ENCODE assay signal across 6 worm cellular contexts in genomic region chrX:324021-324420, ce11.
TF ChIP-seq lines count a peak whose summit lies in the region.

No protein-coding gene starts in this region.

TF ChIP-seq in whole organism, L1 larva, 84 proteins besides CTCF, POLR2A, EP300 and RAD21 (continued from another document and continues in another):
- TF ChIP-seq nhr-71 (tag; optimal IDR thresholded peaks at IDR 0.05; lab: Kevin White, UChicago), result peak; percentile 82
- no peak for TF ChIP-seq nhr-85 (tag; lab: Kevin White, UChicago)
- TF ChIP-seq efl-1 (optimal IDR thresholded peaks at IDR 0.05; lab: Kevin White, UChicago), result peak; percentile 32 to 54
- TF ChIP-seq efl-1 (GFP tag; optimal IDR thresholded peaks at IDR 0.05 in 1 of 2; lab: Kevin White, UChicago), result no peak
- TF ChIP-seq ceh-82 (tag; optimal IDR thresholded peaks at IDR 0.05; lab: Kevin White, UChicago), result peak in 2 of 3 experiments; percentile 29 to 73
- TF ChIP-seq tbx-2 (tag; optimal IDR thresholded peaks at IDR 0.05; lab: Kevin White, UChicago), result peak; percentile 44
- TF ChIP-seq C04F5.9 (tag; optimal IDR thresholded peaks at IDR 0.05; lab: Kevin White, UChicago), result no peak
- TF ChIP-seq zag-1 (tag; optimal IDR thresholded peaks at IDR 0.05; lab: Kevin White, UChicago), result no peak
- TF ChIP-seq rnt-1 (tag; optimal IDR thresholded peaks at IDR 0.05; lab: Kevin White, UChicago), result peak; percentile 62
- TF ChIP-seq mab-9 (GFP tag; IDR thresholded peaks at IDR 0.05; lab: Robert Waterston, UW), result no peak
- TF ChIP-seq ets-5 (GFP tag; IDR thresholded peaks at IDR 0.05; lab: Robert Waterston, UW), result no peak
- no peak for TF ChIP-seq ces-1 (GFP tag; optimal IDR thresholded peaks at IDR 0.05; lab: Kevin White, UChicago)
- TF ChIP-seq jun-1 (tag; optimal IDR thresholded peaks at IDR 0.05; lab: Kevin White, UChicago), result peak; percentile 46
- TF ChIP-seq grh-1 (GFP tag; IDR thresholded peaks at IDR 0.05; lab: Robert Waterston, UW), result no peak
- TF ChIP-seq fkh-4 (tag; optimal IDR thresholded peaks at IDR 0.05; lab: Kevin White, UChicago; ENCODE audit: borderline replicate concordance), result no peak
- peak; percentile 17 for TF ChIP-seq snpc-4 (tag; optimal IDR thresholded peaks at IDR 0.05; lab: Kevin White, UChicago)
- TF ChIP-seq ceh-8 (GFP tag; optimal IDR thresholded peaks at IDR 0.05; lab: Kevin White, UChicago), result peak; percentile 40
- TF ChIP-seq sptf-1 (tag; optimal IDR thresholded peaks at IDR 0.05; lab: Kevin White, UChicago), result no peak
- TF ChIP-seq lin-35 (GFP tag; optimal IDR thresholded peaks at IDR 0.05; lab: Kevin White, UChicago), result peak; percentile 24 to 27
- TF ChIP-seq efl-3 (GFP tag; optimal IDR thresholded peaks at IDR 0.05; lab: Kevin White, UChicago), result no peak
- no peak for TF ChIP-seq sox-4 (tag; optimal IDR thresholded peaks at IDR 0.05; lab: Kevin White, UChicago)
- TF ChIP-seq nhr-20 (tag; optimal IDR thresholded peaks at IDR 0.05; lab: Kevin White, UChicago), result peak; percentile 22

TF ChIP-seq in whole organism, L2 larva, 48 proteins besides CTCF, POLR2A, EP300 and RAD21 (continued from another document and continues in another):
- TF ChIP-seq crh-2 (tag; optimal IDR thresholded peaks at IDR 0.05; lab: Kevin White, UChicago), result peak; percentile 87
- peak; percentile 84 to 96 for TF ChIP-seq mdl-1 (tag; optimal IDR thresholded peaks at IDR 0.05; lab: Kevin White, UChicago)
- peak; percentile 20 for TF ChIP-seq nhr-21 (tag; optimal IDR thresholded peaks at IDR 0.05; lab: Kevin White, UChicago)
- TF ChIP-seq blmp-1 (tag; optimal IDR thresholded peaks at IDR 0.05; lab: Kevin White, UChicago; ENCODE audit: insufficient read depth), result no peak
- peak; percentile 77 for TF ChIP-seq nhr-129 (tag; optimal IDR thresholded peaks at IDR 0.05; lab: Kevin White, UChicago)
- peak; percentile 72 for TF ChIP-seq lin-11 (tag; optimal IDR thresholded peaks at IDR 0.05; lab: Kevin White, UChicago)
- no peak for TF ChIP-seq elt-3 (tag; optimal IDR thresholded peaks at IDR 0.05; lab: Kevin White, UChicago)
- TF ChIP-seq nhr-11 (tag; optimal IDR thresholded peaks at IDR 0.05; lab: Kevin White, UChicago), result no peak
- no peak for TF ChIP-seq nhr-12 (tag; optimal IDR thresholded peaks at IDR 0.05; lab: Kevin White, UChicago)
- TF ChIP-seq lsy-2 (tag; optimal IDR thresholded peaks at IDR 0.05; lab: Kevin White, UChicago), result peak in 1 of 2 experiments; percentile 67
- no peak for TF ChIP-seq sma-3 (GFP tag; optimal IDR thresholded peaks at IDR 0.05; lab: Kevin White, UChicago)
- TF ChIP-seq ama-1 (optimal IDR thresholded peaks at IDR 0.05; lab: Kevin White, UChicago), result peak; percentile 7
- TF ChIP-seq nhr-6 (tag; optimal IDR thresholded peaks at IDR 0.05; lab: Kevin White, UChicago), result no peak
- TF ChIP-seq unc-62 (GFP tag; optimal IDR thresholded peaks at IDR 0.05; lab: Kevin White, UChicago), result no peak
- no peak for TF ChIP-seq nhr-77 (tag; optimal IDR thresholded peaks at IDR 0.05; lab: Kevin White, UChicago)
- TF ChIP-seq nhr-10 (tag; optimal IDR thresholded peaks at IDR 0.05; lab: Kevin White, UChicago), result no peak
- no peak for TF ChIP-seq ceh-16 (tag; optimal IDR thresholded peaks at IDR 0.05; lab: Kevin White, UChicago)
- peak; percentile 12 for TF ChIP-seq sem-4 (tag; optimal IDR thresholded peaks at IDR 0.05; lab: Kevin White, UChicago)
- TF ChIP-seq lin-39 (tag; optimal IDR thresholded peaks at IDR 0.05; lab: Kevin White, UChicago), result no peak
- TF ChIP-seq ztf-1 (GFP tag; conservative IDR thresholded peaks at IDR 0.05; lab: Robert Waterston, UW), result no peak
- TF ChIP-seq unc-39 (tag; optimal IDR thresholded peaks at IDR 0.05; lab: Kevin White, UChicago), result no peak
- no peak for TF ChIP-seq snpc-4 (tag; optimal IDR thresholded peaks at IDR 0.05; lab: Kevin White, UChicago)
- no peak for TF ChIP-seq dmd-4 (tag; optimal IDR thresholded peaks at IDR 0.05; lab: Kevin White, UChicago)

TF ChIP-seq in whole organism, L3 larva, 47 proteins besides CTCF, POLR2A, EP300 and RAD21 (continued from another document):
- TF ChIP-seq egl-5 (tag; optimal IDR thresholded peaks at IDR 0.05; lab: Kevin White, UChicago) (peak; percentile 66), egl-27 (tag; optimal IDR thresholded peaks at IDR 0.05; lab: Kevin White, UChicago) (no peak), daf-12 (tag; optimal IDR thresholded peaks at IDR 0.05; lab: Kevin White, UChicago) (no peak), pqm-1 (tag; optimal IDR thresholded peaks at IDR 0.05; lab: Kevin White, UChicago) (no peak), nhr-11 (tag; optimal IDR thresholded peaks at IDR 0.05; lab: Kevin White, UChicago) (peak; percentile 21), lin-15B (tag; optimal IDR thresholded peaks at IDR 0.05; lab: Kevin White, UChicago) (peak; percentile 71), tbx-2 (tag; optimal IDR thresholded peaks at IDR 0.05; lab: Kevin White, UChicago) (no peak), elt-2 (tag; optimal IDR thresholded peaks at IDR 0.05; lab: Kevin White, UChicago) (peak; percentile 47), mdl-1 (tag; optimal IDR thresholded peaks at IDR 0.05; lab: Kevin White, UChicago) (peak; percentile 85), ZK546.5 (tag; optimal IDR thresholded peaks at IDR 0.05; lab: Kevin White, UChicago) (no peak), nfya-1 (tag; optimal IDR thresholded peaks at IDR 0.05; lab: Kevin White, UChicago; ENCODE audit: insufficient read depth) (peak; percentile 81)

TF ChIP-seq in whole organism, L4 larva, 104 proteins besides CTCF, POLR2A, EP300 and RAD21 (continued from another document and continues in another):
- TF ChIP-seq nhr-10 (tag; optimal IDR thresholded peaks at IDR 0.05; lab: Kevin White, UChicago) (no peak), Y48G9A.11 (GFP tag; IDR thresholded peaks at IDR 0.05; lab: Robert Waterston, UW) (no peak), mdt-29 (GFP tag; IDR thresholded peaks at IDR 0.05; lab: Robert Waterston, UW) (no peak), dmd-8 (GFP tag; IDR thresholded peaks at IDR 0.05; lab: Robert Waterston, UW) (no peak), nhr-41 (GFP tag; IDR thresholded peaks at IDR 0.05; lab: Robert Waterston, UW) (no peak), unc-130 (GFP tag; optimal IDR thresholded peaks at IDR 0.05; lab: Kevin White, UChicago) (no peak), daf-12 (tag; optimal IDR thresholded peaks at IDR 0.05; lab: Kevin White, UChicago) (no peak), T26A8.4 (GFP tag; IDR thresholded peaks at IDR 0.05; lab: Robert Waterston, UW) (no peak), aha-1 (tag; lab: Kevin White, UChicago) (peak; percentile 84), lin-38 (GFP tag; IDR thresholded peaks at IDR 0.05; lab: Robert Waterston, UW) (peak; percentile 39; the same call in 1 of the 2 replicates), nhr-237 (tag; optimal IDR thresholded peaks at IDR 0.05; lab: Kevin White, UChicago) (no peak), pqm-1 (tag; optimal IDR thresholded peaks at IDR 0.05; lab: Kevin White, UChicago) (no peak), skn-1 (tag; optimal IDR thresholded peaks at IDR 0.05; lab: Kevin White, UChicago) (no peak), rbr-2 (tag; optimal IDR thresholded peaks at IDR 0.05; lab: Kevin White, UChicago) (peak; percentile 61), mdl-1 (tag; optimal IDR thresholded peaks at IDR 0.05; lab: Kevin White, UChicago) (peak; percentile 90 to 97), ama-1 (optimal IDR thresholded peaks at IDR 0.05; lab: Kevin White, UChicago) (no peak), snpc-4 (tag; optimal IDR thresholded peaks at IDR 0.05; lab: Kevin White, UChicago) (no peak), nhr-102 (tag; optimal IDR thresholded peaks at IDR 0.05; lab: Kevin White, UChicago) (no peak), ztf-11 (tag; optimal IDR thresholded peaks at IDR 0.05; lab: Kevin White, UChicago) (no peak), hlh-30 (tag; optimal IDR thresholded peaks at IDR 0.05; lab: Kevin White, UChicago; ENCODE audit: insufficient read depth) (peak; percentile 95), unc-62 (GFP tag; optimal IDR thresholded peaks at IDR 0.05 in 1 of 2; lab: Kevin White, UChicago) (no peak), unc-62 (tag; optimal IDR thresholded peaks at IDR 0.05; lab: Kevin White, UChicago) (no peak), Y5F2A.4 (GFP tag; optimal IDR thresholded peaks at IDR 0.05; lab: Kevin White, UChicago) (no peak), set-16 (GFP tag; IDR thresholded peaks at IDR 0.05; lab: Robert Waterston, UW) (peak; percentile 33; the same call in 1 of the 2 replicates), unc-39 (tag; optimal IDR thresholded peaks at IDR 0.05; lab: Kevin White, UChicago) (no peak), daf-8 (GFP tag; IDR thresholded peaks at IDR 0.05; lab: Robert Waterston, UW) (no peak), ceh-28 (tag; optimal IDR thresholded peaks at IDR 0.05; lab: Kevin White, UChicago) (no peak), hif-1 (tag; optimal IDR thresholded peaks at IDR 0.05; lab: Kevin White, UChicago) (peak in 1 of 2 experiments; percentile 75), lin-29 (GFP tag; IDR thresholded peaks at IDR 0.05; lab: Robert Waterston, UW) (no peak)

TF ChIP-seq in whole organism, late embryonic, 69 proteins besides CTCF, POLR2A, EP300 and RAD21 (continued from another document):
- TF ChIP-seq ets-4 (tag; optimal IDR thresholded peaks at IDR 0.05; lab: Kevin White, UChicago) (no peak), gmeb-2 (tag; optimal IDR thresholded peaks at IDR 0.05; lab: Kevin White, UChicago) (no peak), pha-2 (tag; optimal IDR thresholded peaks at IDR 0.05; lab: Kevin White, UChicago) (no peak), ceh-45 (GFP tag; IDR thresholded peaks at IDR 0.05; lab: Robert Waterston, UW) (no peak), ttx-3 (tag; optimal IDR thresholded peaks at IDR 0.05; lab: Kevin White, UChicago) (no peak), npax-4 (tag; optimal IDR thresholded peaks at IDR 0.05; lab: Kevin White, UChicago) (no peak), ceh-9 (tag; optimal IDR thresholded peaks at IDR 0.05; lab: Kevin White, UChicago) (no peak), lim-6 (tag; optimal IDR thresholded peaks at IDR 0.05; lab: Kevin White, UChicago) (no peak), hlh-15 (tag; optimal IDR thresholded peaks at IDR 0.05; lab: Kevin White, UChicago) (no peak), nfya-1 (tag; optimal IDR thresholded peaks at IDR 0.05; lab: Kevin White, UChicago) (peak; percentile 50), ceh-31 (tag; optimal IDR thresholded peaks at IDR 0.05; lab: Kevin White, UChicago) (peak; percentile 45), unc-3 (GFP tag; conservative IDR thresholded peaks at IDR 0.05; lab: Robert Waterston, UW) (no peak), unc-3 (tag; optimal IDR thresholded peaks at IDR 0.05; lab: Kevin White, UChicago) (no peak), pag-3 (tag; optimal IDR thresholded peaks at IDR 0.05; lab: Kevin White, UChicago; ENCODE audit: borderline replicate concordance) (no peak), C38D4.7 (GFP tag; optimal IDR thresholded peaks at IDR 0.05; lab: Kevin White, UChicago) (no peak), fkh-6 (tag; optimal IDR thresholded peaks at IDR 0.05; lab: Kevin White, UChicago) (no peak), mec-3 (tag; optimal IDR thresholded peaks at IDR 0.05; lab: Kevin White, UChicago; ENCODE audit: borderline replicate concordance) (no peak), dmd-4 (tag; optimal IDR thresholded peaks at IDR 0.05; lab: Kevin White, UChicago; ENCODE audit: borderline replicate concordance) (no peak), tbx-2 (tag; optimal IDR thresholded peaks at IDR 0.05; lab: Kevin White, UChicago) (peak; percentile 18), ceh-18 (tag; optimal IDR thresholded peaks at IDR 0.05; lab: Kevin White, UChicago) (peak; percentile 45), ceh-30 (tag; optimal IDR thresholded peaks at IDR 0.05; lab: Kevin White, UChicago) (no peak), madf-2 (tag; optimal IDR thresholded peaks at IDR 0.05; lab: Kevin White, UChicago) (no peak), ceh-19 (GFP tag; optimal IDR thresholded peaks at IDR 0.05; lab: Kevin White, UChicago) (no peak), K02D7.2 (tag; optimal IDR thresholded peaks at IDR 0.05; lab: Kevin White, UChicago) (no peak), che-1 (tag; optimal IDR thresholded peaks at IDR 0.05; lab: Kevin White, UChicago) (no peak), pqm-1 (tag; optimal IDR thresholded peaks at IDR 0.05; lab: Kevin White, UChicago) (no peak), sox-2 (GFP tag; IDR thresholded peaks at IDR 0.05; lab: Robert Waterston, UW) (no peak), hlh-13 (GFP tag; optimal IDR thresholded peaks at IDR 0.05; lab: Kevin White, UChicago) (no peak), ceh-24 (tag; optimal IDR thresholded peaks at IDR 0.05; lab: Kevin White, UChicago) (no peak), odd-2 (tag; optimal IDR thresholded peaks at IDR 0.05; lab: Kevin White, UChicago) (no peak), syd-9 (tag; optimal IDR thresholded peaks at IDR 0.05; lab: Kevin White, UChicago) (no peak)

TF ChIP-seq in whole organism, young adult, 124 proteins besides CTCF, POLR2A, EP300 and RAD21 (continued from another document):
- TF ChIP-seq hmg-1.2 (GFP tag; IDR thresholded peaks at IDR 0.05; lab: Robert Waterston, UW) (peak; percentile 69), cebp-1 (GFP tag; IDR thresholded peaks at IDR 0.05; lab: Robert Waterston, UW) (no peak), cebp-1 (tag; optimal IDR thresholded peaks at IDR 0.05; lab: Kevin White, UChicago) (peak; percentile 66), lin-40 (tag; optimal IDR thresholded peaks at IDR 0.05; lab: Kevin White, UChicago) (peak; percentile 41), lin-35 (GFP tag; optimal IDR thresholded peaks at IDR 0.05; lab: Kevin White, UChicago) (peak in 1 of 3 experiments; percentile 48)
